Worm (Caenorhabditis elegans): Measurements from ENCODE around the gene acdh-9.

- TF ChIP-seq ceh-9 (tag; optimal IDR thresholded peaks at IDR 0.05) (no peak), tbx-7 (tag; optimal IDR thresholded peaks at IDR 0.05) (no peak), eyg-1 (tag; optimal IDR thresholded peaks at IDR 0.05) (no peak), F13H6.1 (tag; optimal IDR thresholded peaks at IDR 0.05) (no peak), sdc-2 (tag; optimal IDR thresholded peaks at IDR 0.05) (no peak), unc-55 (GFP tag; optimal IDR thresholded peaks at IDR 0.05) (no peak), sox-4 (tag; optimal IDR thresholded peaks at IDR 0.05) (no peak), sox-2 (GFP tag; IDR thresholded peaks at IDR 0.05) (no peak), ceh-45 (GFP tag; IDR thresholded peaks at IDR 0.05) (no peak), hlh-15 (tag; optimal IDR thresholded peaks at IDR 0.05) (no peak), ama-1 (optimal IDR thresholded peaks at IDR 0.05) (no peak), pqm-1 (tag; optimal IDR thresholded peaks at IDR 0.05) (no peak), ahr-1 (tag; optimal IDR thresholded peaks at IDR 0.05) (no peak), hlh-30 (tag; optimal IDR thresholded peaks at IDR 0.05; ENCODE audit: insufficient read depth) (no peak)
These were observed 32.3 kb upstream of the acdh-9 start for ce11 chrII:880666-881226.

Data from whole organism, late embryonic.